Fruit fly (Drosophila melanogaster) Kc167 (cell line): ENCODE measurements around the gene DppIII.

Source experiments
- Sin3A ChIP-seq: fragments of >200 bp; optimal IDR thresholded peaks from 2 replicates; lab custom pipeline; 2018; ENCODE audit warnings: missing external identifiers
- h ChIP-seq: fragments of >200 bp; optimal IDR thresholded peaks from 3 replicates; lab custom pipeline; 2018; ENCODE audit warnings: missing external identifiers
- insv ChIP-seq: fragments of >200 bp; optimal IDR thresholded peaks from 3 replicates; lab custom pipeline; 2018; ENCODE audit warnings: missing external identifiers
- psq ChIP-seq: fragments of >200 bp; optimal IDR thresholded peaks from 2 replicates; lab custom pipeline; 2017; ENCODE audit warnings: missing external identifiers
- ttk ChIP-seq: sonication (Bioruptor generic); optimal IDR thresholded peaks from 2 replicates; lab custom pipeline; 2017; ENCODE audit warnings: missing external identifiers

dm6 chr3R:8334471-8334783, 9.8 kb upstream of the DppIII start:
- TF ChIP-seq insv (lab: Kevin White, UChicago), result no peak
- no peak for TF ChIP-seq h (lab: Kevin White, UChicago)
- no peak for TF ChIP-seq ttk (lab: Kevin White, UChicago)
- no peak for TF ChIP-seq Sin3A
- no peak for TF ChIP-seq psq
